Fruit fly (Drosophila melanogaster): ENCODE results near the gene CG13920.

CG13920 gene

DNA sequence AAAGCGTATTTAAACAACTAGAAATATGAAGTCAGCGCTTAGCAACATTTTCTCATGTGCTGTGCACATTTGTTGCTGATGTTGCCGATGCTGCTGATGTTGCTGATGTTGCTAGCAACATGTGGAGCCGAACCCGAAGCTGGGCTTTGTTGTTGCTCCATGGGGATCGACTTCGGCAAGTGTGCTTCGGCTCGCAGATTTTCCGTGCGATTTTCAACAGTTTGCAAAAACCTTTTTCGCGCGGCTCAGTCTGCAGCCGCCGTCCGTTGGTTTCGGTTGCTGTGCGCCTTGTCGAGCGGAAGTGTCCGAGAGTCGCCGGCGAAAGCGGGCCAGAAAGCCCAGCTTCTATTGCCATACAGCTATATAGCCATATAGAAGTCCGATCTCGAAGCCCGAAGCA lies 39.8 kb downstream of the CG13920 start:
- no peak for TF ChIP-seq Snoo (tag; optimal IDR thresholded peaks at IDR 0.05)
- peak; percentile 59 for TF ChIP-seq CG13204 (GFP tag; optimal IDR thresholded peaks at IDR 0.05)
- no peak for TF ChIP-seq CG17806 (tag; optimal IDR thresholded peaks at IDR 0.05)
- peak; percentile 89 for TF ChIP-seq CG4496 (GFP tag; IDR thresholded peaks at IDR 0.05)
- no peak for TF ChIP-seq CG10348 (GFP tag; IDR thresholded peaks at IDR 0.05)
- TF ChIP-seq Pif1B (GFP tag; optimal IDR thresholded peaks at IDR 0.05), result no peak
- no peak for TF ChIP-seq D1 (tag; optimal IDR thresholded peaks at IDR 0.05)
- no peak for TF ChIP-seq rn (GFP tag; IDR thresholded peaks at IDR 0.05)
- TF ChIP-seq Pif1A (GFP tag; optimal IDR thresholded peaks at IDR 0.05), result no peak
- TF ChIP-seq fd96Ca (GFP tag; IDR thresholded peaks at IDR 0.05), result peak; percentile 49; the same call in 1 of the 3 replicates
- peak; percentile 28 for TF ChIP-seq Ets98B (GFP tag; IDR thresholded peaks at IDR 0.05)
- no peak for TF ChIP-seq CG8159 (tag; optimal IDR thresholded peaks at IDR 0.05)
- no peak; the same call in 1 of the 2 replicates for TF ChIP-seq CG12605 (GFP tag; IDR thresholded peaks at IDR 0.05)
- peak; percentile 26 for TF ChIP-seq EcR (GFP tag; optimal IDR thresholded peaks at IDR 0.05)
- TF ChIP-seq CG8301 (tag; optimal IDR thresholded peaks at IDR 0.05), result no peak
- no peak for TF ChIP-seq gl (tag; optimal IDR thresholded peaks at IDR 0.05)
- TF ChIP-seq CG34367 (tag; optimal IDR thresholded peaks at IDR 0.05), result no peak
- TF ChIP-seq CG32121 (GFP tag; IDR thresholded peaks at IDR 0.05), result no peak

DNA sequence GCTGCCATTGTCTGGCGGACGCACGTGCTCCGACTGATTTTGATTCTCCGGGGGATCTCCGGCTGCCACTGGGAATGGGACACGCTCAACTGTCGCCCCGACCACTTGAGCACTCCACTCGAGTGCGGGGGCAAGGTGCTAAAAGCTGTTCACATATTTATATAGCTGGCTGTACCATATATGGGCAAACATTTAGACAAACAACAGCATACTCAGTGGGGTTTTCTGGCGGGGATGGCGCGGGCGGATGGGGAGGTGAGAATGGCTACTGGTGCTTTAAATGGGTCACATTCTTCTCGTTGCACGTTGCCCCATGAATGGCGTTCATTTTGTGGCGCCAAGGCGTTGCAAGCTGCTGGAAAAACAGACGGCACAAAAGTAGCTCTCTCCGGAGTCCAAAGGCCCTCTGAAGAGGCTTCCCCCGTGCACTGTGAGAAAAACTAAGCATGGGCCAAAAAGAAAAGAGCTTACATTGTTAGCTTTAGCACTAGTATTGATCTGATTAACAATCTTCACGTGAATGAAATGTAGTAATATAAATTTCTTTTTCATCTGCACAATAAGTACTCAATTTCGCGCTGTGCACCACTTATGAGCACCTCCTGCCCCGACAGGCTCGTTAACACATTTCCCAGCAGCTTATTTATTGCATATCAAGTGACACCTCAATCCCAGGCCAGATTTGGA lies 42.1 kb downstream of the CG13920 start:
- TF ChIP-seq Snoo (tag; optimal IDR thresholded peaks at IDR 0.05), result peak; percentile 54
- TF ChIP-seq Pif1A (GFP tag; optimal IDR thresholded peaks at IDR 0.05), result peak; percentile 86
- TF ChIP-seq rn (GFP tag; IDR thresholded peaks at IDR 0.05), result peak; percentile 44; the same call in 1 of the 2 replicates
- peak; percentile 86 for TF ChIP-seq CG4496 (GFP tag; IDR thresholded peaks at IDR 0.05)
- TF ChIP-seq CG17806 (tag; optimal IDR thresholded peaks at IDR 0.05), result peak; percentile 83
- TF ChIP-seq CG15710 (tag; optimal IDR thresholded peaks at IDR 0.05), result peak; percentile 79
- TF ChIP-seq CG12605 (GFP tag; IDR thresholded peaks at IDR 0.05), result peak; percentile 63
- TF ChIP-seq CG34367 (tag; optimal IDR thresholded peaks at IDR 0.05), result peak; percentile 72
- TF ChIP-seq Ets98B (GFP tag; IDR thresholded peaks at IDR 0.05), result peak; percentile 72
- TF ChIP-seq CG14655 (GFP tag; optimal IDR thresholded peaks at IDR 0.05), result peak; percentile 81
- peak; percentile 86 for TF ChIP-seq CG8159 (tag; optimal IDR thresholded peaks at IDR 0.05)
- TF ChIP-seq CG13204 (GFP tag; optimal IDR thresholded peaks at IDR 0.05), result peak; percentile 39
- peak; percentile 55; the same call in 1 of the 2 replicates for TF ChIP-seq CG32121 (GFP tag; IDR thresholded peaks at IDR 0.05)
- peak; percentile 86 for TF ChIP-seq fd96Ca (GFP tag; IDR thresholded peaks at IDR 0.05)
- peak; percentile 85 for TF ChIP-seq CG9948 (tag; optimal IDR thresholded peaks at IDR 0.05)
- peak; percentile 70 for TF ChIP-seq gl (tag; optimal IDR thresholded peaks at IDR 0.05)
- TF ChIP-seq Pif1B (GFP tag; optimal IDR thresholded peaks at IDR 0.05), result peak; percentile 73
- peak; percentile 77 for TF ChIP-seq CG8301 (tag; optimal IDR thresholded peaks at IDR 0.05)
- TF ChIP-seq CG10348 (GFP tag; IDR thresholded peaks at IDR 0.05), result no peak
- TF ChIP-seq D1 (tag; optimal IDR thresholded peaks at IDR 0.05), result peak; percentile 28
- TF ChIP-seq EcR (GFP tag; optimal IDR thresholded peaks at IDR 0.05), result no peak

DNA sequence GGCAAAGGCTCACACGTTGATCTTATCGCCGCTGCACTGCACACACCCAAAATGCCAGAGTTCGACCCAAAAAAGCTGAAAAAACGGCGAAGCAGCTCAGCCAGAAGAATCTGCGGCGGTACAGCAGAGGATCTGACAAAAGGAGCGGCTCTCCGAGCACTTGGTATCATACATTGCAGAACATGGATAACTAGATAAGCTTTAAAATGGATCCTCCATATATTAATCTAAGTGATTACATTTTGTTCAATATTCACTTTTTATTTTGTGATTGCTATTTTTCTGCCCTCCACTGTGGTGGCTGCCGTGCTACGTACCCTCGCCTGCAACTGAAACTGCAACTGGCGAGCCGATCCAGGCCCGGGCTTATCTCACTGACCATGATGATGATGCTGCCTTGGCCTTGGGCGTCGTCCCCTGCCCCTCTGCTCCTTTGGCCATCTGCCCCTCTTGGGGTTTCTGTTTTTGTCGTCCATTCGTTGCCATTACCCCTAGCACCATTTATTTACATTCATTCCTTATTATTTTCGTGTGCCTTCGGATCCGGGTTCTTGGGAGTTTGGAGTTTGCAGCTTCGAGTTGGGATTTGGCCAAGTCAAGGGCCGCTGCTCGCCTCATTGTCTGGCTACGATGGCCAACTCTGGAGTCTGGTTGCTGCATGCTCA lies 43.5 kb downstream of the CG13920 start:
- TF ChIP-seq CG8159 (tag; optimal IDR thresholded peaks at IDR 0.05) (peak; percentile 88), Snoo (tag; optimal IDR thresholded peaks at IDR 0.05) (peak; percentile 87), CG13204 (GFP tag; optimal IDR thresholded peaks at IDR 0.05) (peak; percentile 83), CG14655 (GFP tag; optimal IDR thresholded peaks at IDR 0.05) (peak; percentile 78), CG34367 (tag; optimal IDR thresholded peaks at IDR 0.05) (peak; percentile 90), CG12605 (GFP tag; IDR thresholded peaks at IDR 0.05) (peak; percentile 70), EcR (GFP tag; optimal IDR thresholded peaks at IDR 0.05) (peak; percentile 76), Ets98B (GFP tag; IDR thresholded peaks at IDR 0.05) (peak; percentile 76), CG32121 (GFP tag; IDR thresholded peaks at IDR 0.05) (peak; percentile 63), rn (GFP tag; IDR thresholded peaks at IDR 0.05) (peak; percentile 80), CG9948 (tag; optimal IDR thresholded peaks at IDR 0.05) (peak; percentile 91), Pif1B (GFP tag; optimal IDR thresholded peaks at IDR 0.05) (peak; percentile 81), D1 (tag; optimal IDR thresholded peaks at IDR 0.05) (peak; percentile 56), fd96Ca (GFP tag; IDR thresholded peaks at IDR 0.05) (peak; percentile 89), CG4496 (GFP tag; IDR thresholded peaks at IDR 0.05) (peak; percentile 90), CG17806 (tag; optimal IDR thresholded peaks at IDR 0.05) (peak; percentile 78), Pif1A (GFP tag; optimal IDR thresholded peaks at IDR 0.05) (peak; percentile 88), CG10348 (GFP tag; IDR thresholded peaks at IDR 0.05) (no peak), CG8301 (tag; optimal IDR thresholded peaks at IDR 0.05) (peak; percentile 81), CG15710 (tag; optimal IDR thresholded peaks at IDR 0.05) (peak; percentile 92), gl (tag; optimal IDR thresholded peaks at IDR 0.05) (peak; percentile 90)

DNA sequence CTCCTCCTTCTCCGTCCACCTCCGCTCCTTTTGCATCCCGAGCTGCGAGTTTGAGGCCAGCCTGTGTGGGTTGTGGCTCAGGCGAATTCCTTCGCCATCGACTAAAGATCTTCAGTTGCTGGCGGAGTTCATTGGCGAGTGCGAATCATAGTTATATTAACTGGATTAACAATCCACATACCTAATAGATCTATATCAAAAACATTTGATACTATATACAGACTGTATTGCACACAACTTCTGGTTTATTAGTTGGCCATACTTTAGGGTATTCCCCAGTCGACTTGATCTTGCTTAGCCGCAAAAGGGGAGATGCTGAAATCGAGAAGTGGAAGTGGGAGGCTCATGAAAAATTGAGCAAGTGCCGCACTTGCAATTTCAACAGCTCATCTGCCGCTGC lies 44.1 kb downstream of the CG13920 start:
- TF ChIP-seq CG8159 (tag; optimal IDR thresholded peaks at IDR 0.05), result peak; percentile 74
- TF ChIP-seq EcR (GFP tag; optimal IDR thresholded peaks at IDR 0.05), result no peak
- TF ChIP-seq Snoo (tag; optimal IDR thresholded peaks at IDR 0.05), result no peak
- no peak for TF ChIP-seq Pif1B (GFP tag; optimal IDR thresholded peaks at IDR 0.05)
- TF ChIP-seq CG8301 (tag; optimal IDR thresholded peaks at IDR 0.05), result peak; percentile 33
- no peak for TF ChIP-seq CG4496 (GFP tag; IDR thresholded peaks at IDR 0.05)
- no peak for TF ChIP-seq D1 (tag; optimal IDR thresholded peaks at IDR 0.05)
- no peak for TF ChIP-seq CG13204 (GFP tag; optimal IDR thresholded peaks at IDR 0.05)
- TF ChIP-seq rn (GFP tag; IDR thresholded peaks at IDR 0.05), result no peak
- TF ChIP-seq fd96Ca (GFP tag; IDR thresholded peaks at IDR 0.05), result no peak
- no peak for TF ChIP-seq Pif1A (GFP tag; optimal IDR thresholded peaks at IDR 0.05)
- TF ChIP-seq Ets98B (GFP tag; IDR thresholded peaks at IDR 0.05), result no peak
- TF ChIP-seq CG15710 (tag; optimal IDR thresholded peaks at IDR 0.05), result peak; percentile 44
- peak; percentile 61 for TF ChIP-seq CG14655 (GFP tag; optimal IDR thresholded peaks at IDR 0.05)
- peak; percentile 70 for TF ChIP-seq CG17806 (tag; optimal IDR thresholded peaks at IDR 0.05)
- TF ChIP-seq CG9948 (tag; optimal IDR thresholded peaks at IDR 0.05), result peak; percentile 56
- no peak for TF ChIP-seq CG12605 (GFP tag; IDR thresholded peaks at IDR 0.05)
- peak; percentile 10 for TF ChIP-seq gl (tag; optimal IDR thresholded peaks at IDR 0.05)
- no peak for TF ChIP-seq CG32121 (GFP tag; IDR thresholded peaks at IDR 0.05)
- peak; percentile 36 for TF ChIP-seq CG34367 (tag; optimal IDR thresholded peaks at IDR 0.05)
- no peak for TF ChIP-seq CG10348 (GFP tag; IDR thresholded peaks at IDR 0.05)

All from whole organism, pupa.